Worm (Caenorhabditis elegans) whole organism, L4 larva: Measurements from ENCODE around the gene tomm-70.

Source experiments
- ceh-82 ChIP-seq: sonication (generic microtip); optimal IDR thresholded peaks from 2 replicates; lab custom pipeline; 2017; ENCODE audit warnings: missing biosample characterization, missing genetic modification characterization
- ces-1 ChIP-seq: fragments of 150-350 bp; sonication (generic microtip); optimal IDR thresholded peaks from 4 replicates; lab custom pipeline; 2014; ENCODE audit warnings: missing biosample characterization, missing genetic modification reagents, missing genetic modification characterization
- egl-27 ChIP-seq: sonication (generic microtip); optimal IDR thresholded peaks from 3 replicates; lab custom pipeline; 2017; ENCODE audit warnings: missing biosample characterization, missing genetic modification reagents, missing genetic modification characterization
- nhr-111 ChIP-seq: fragments of 200-800 bp; sonication (Bioruptor generic); optimal IDR thresholded peaks from 2 replicates; lab custom pipeline; 2018; ENCODE audit warnings: mild to moderate bottlenecking, missing genetic modification characterization, missing compliant biosample characterization
- nhr-25 ChIP-seq: sonication (generic microtip); optimal IDR thresholded peaks from 2 replicates; lab custom pipeline; 2017; ENCODE audit warnings: missing genetic modification characterization, mild to moderate bottlenecking, missing compliant biosample characterization, antibody characterized with exemption, moderate library complexity, borderline replicate concordance; ENCODE audit not compliant: insufficient read depth
- snpc-4 ChIP-seq: fragments of 150-350 bp; optimal IDR thresholded peaks from 2 replicates; lab custom pipeline; 2014; ENCODE audit warnings: missing biosample characterization, missing genetic modification characterization
- zip-2 ChIP-seq: fragments of 150-350 bp; optimal IDR thresholded peaks from 2 replicates; lab custom pipeline; 2014; ENCODE audit warnings: missing biosample characterization, missing genetic modification characterization

DNA sequence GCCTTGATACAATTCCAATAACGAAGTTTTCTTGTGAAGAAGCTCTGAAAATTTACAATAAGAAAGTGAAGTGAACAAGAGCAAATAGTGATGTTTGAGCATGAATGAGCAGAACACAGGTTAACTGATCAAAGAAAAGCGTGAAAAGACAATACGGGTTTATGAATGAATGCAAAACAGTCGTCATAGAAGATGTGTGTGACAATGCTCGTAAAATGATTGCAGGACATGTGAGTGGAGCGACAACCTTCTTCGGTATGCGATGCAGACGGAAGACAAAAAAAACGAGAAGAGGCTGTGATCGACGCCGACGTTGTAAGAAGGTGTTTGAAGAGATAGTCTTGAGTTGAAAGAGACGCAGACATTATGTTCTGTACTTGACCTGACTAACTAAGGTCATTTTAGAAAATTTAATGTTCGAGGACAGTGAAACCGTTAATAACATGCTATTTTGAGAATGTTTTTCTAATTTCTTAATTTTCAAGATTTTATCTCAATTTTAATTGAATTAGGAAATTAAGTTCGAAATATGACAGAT is 12.8 kb upstream of the tomm-70 start, which contains the start of gene mig-22:
- TF ChIP-seq snpc-4 (tag; lab: Kevin White, UChicago) (no peak), zip-2 (tag; lab: Kevin White, UChicago) (no peak), nhr-25 (tag; lab: Kevin White, UChicago) (no peak), ceh-82 (tag; lab: Kevin White, UChicago) (no peak), ces-1 (GFP tag; lab: Kevin White, UChicago) (no peak), nhr-111 (GFP tag; lab: Kevin White, UChicago) (no peak), egl-27 (tag; lab: Kevin White, UChicago) (no peak)
